Worm (Caenorhabditis elegans): Measurements from ENCODE around the gene igeg-2.

The igeg-2 gene

DNA sequence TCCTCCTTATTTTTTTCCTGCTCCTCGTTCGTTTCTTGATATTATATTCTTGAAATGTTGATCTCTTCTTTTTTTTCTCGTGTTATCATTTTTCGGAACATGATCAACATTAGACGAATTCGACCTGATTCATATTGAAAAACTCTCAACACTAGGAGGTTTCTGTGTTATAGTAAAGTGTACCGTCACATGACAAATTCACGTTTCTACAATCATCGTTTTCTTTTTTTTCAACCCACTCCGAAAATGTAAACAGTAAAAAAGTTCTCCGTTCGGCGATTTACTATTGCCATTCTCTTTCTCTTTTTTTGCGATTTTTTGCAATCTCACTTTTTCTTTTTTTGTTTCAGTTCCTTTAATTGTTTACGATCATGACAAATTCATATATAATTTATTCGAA, 25.0 kb upstream of the igeg-2 start:
- TF ChIP-seq ref-1 (GFP tag; conservative IDR thresholded peaks at IDR 0.05) (no peak), ztf-23 (GFP tag; IDR thresholded peaks at IDR 0.05) (no peak), cog-1 (tag; optimal IDR thresholded peaks at IDR 0.05) (no peak), T22C8.4 (GFP tag; IDR thresholded peaks at IDR 0.05) (no peak), flt-1 (GFP tag; IDR thresholded peaks at IDR 0.05) (no peak), klf-2 (GFP tag; conservative IDR thresholded peaks at IDR 0.05) (no peak), ztf-29 (GFP tag; IDR thresholded peaks at IDR 0.05) (no peak), tab-1 (GFP tag; IDR thresholded peaks at IDR 0.05) (no peak), med-1 (GFP tag; optimal IDR thresholded peaks at IDR 0.05; ENCODE audit: insufficient read depth) (no peak)

DNA sequence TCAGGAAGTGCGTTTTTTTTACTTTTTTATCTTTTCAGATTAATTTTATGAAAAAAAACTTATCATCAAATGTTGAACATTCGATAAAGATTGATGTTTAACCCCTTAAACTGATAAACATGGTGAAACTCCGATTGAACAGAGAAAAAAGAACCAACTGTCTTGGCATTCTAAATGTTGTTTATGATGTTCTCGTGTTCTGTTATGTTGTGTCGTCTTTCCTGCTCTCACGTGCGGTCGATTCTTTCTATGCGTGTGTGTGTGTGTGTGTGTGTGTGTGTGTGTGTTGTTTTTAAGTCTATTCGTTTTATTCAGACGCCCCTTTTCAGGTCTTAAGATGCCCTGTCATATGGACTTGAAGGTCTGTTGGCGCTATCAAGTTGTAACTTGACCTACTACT, 23.2 kb upstream of the igeg-2 start:
- no peak for TF ChIP-seq cog-1 (tag; optimal IDR thresholded peaks at IDR 0.05)
- no peak for TF ChIP-seq med-1 (GFP tag; optimal IDR thresholded peaks at IDR 0.05; ENCODE audit: insufficient read depth)
- no peak for TF ChIP-seq flt-1 (GFP tag; IDR thresholded peaks at IDR 0.05)
- no peak for TF ChIP-seq ref-1 (GFP tag; conservative IDR thresholded peaks at IDR 0.05)
- no peak for TF ChIP-seq T22C8.4 (GFP tag; IDR thresholded peaks at IDR 0.05)
- TF ChIP-seq ztf-23 (GFP tag; IDR thresholded peaks at IDR 0.05) = no peak
- no peak for TF ChIP-seq klf-2 (GFP tag; conservative IDR thresholded peaks at IDR 0.05)
- no peak for TF ChIP-seq tab-1 (GFP tag; IDR thresholded peaks at IDR 0.05)
- no peak for TF ChIP-seq ztf-29 (GFP tag; IDR thresholded peaks at IDR 0.05)

- TF ChIP-seq ztf-23 (GFP tag; IDR thresholded peaks at IDR 0.05) (no peak), T22C8.4 (GFP tag; IDR thresholded peaks at IDR 0.05) (no peak), ref-1 (GFP tag; conservative IDR thresholded peaks at IDR 0.05) (no peak), cog-1 (tag; optimal IDR thresholded peaks at IDR 0.05) (no peak), klf-2 (GFP tag; conservative IDR thresholded peaks at IDR 0.05) (no peak), tab-1 (GFP tag; IDR thresholded peaks at IDR 0.05) (no peak), ztf-29 (GFP tag; IDR thresholded peaks at IDR 0.05) (no peak), med-1 (GFP tag; optimal IDR thresholded peaks at IDR 0.05; ENCODE audit: insufficient read depth) (no peak), flt-1 (GFP tag; IDR thresholded peaks at IDR 0.05) (no peak)
These were observed 22.4 kb upstream of the igeg-2 start for ce11 chrX:11468814-11469213.

DNA sequence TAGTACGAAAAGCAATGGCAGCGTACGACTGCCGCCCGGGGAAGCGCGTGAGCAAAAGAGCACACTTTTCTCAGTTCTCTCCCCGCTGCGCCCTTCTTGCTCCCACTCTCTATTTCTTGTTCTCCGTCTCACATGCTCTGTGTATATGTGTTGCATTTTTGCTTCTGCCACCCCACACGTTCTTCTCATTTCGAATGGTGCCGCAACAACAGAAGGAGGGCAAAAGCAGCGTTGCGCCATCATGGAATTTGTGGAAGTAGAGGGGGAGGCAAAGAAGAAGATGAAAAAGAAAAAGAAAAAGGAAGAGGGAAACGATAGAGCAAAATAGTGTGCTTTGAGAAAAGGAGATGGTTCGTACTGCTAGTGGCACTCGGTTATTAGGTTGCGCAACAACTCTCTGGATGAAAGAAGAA, 20.9 kb upstream of the igeg-2 start:
- TF ChIP-seq cog-1 (tag; optimal IDR thresholded peaks at IDR 0.05) (peak; percentile 53), T22C8.4 (GFP tag; IDR thresholded peaks at IDR 0.05) (no peak)

- TF ChIP-seq T22C8.4 (GFP tag; IDR thresholded peaks at IDR 0.05) (no peak), ztf-29 (GFP tag; IDR thresholded peaks at IDR 0.05) (no peak), cog-1 (tag; optimal IDR thresholded peaks at IDR 0.05) (no peak), flt-1 (GFP tag; IDR thresholded peaks at IDR 0.05) (no peak), med-1 (GFP tag; optimal IDR thresholded peaks at IDR 0.05; ENCODE audit: insufficient read depth) (no peak), tab-1 (GFP tag; IDR thresholded peaks at IDR 0.05) (no peak), ref-1 (GFP tag; conservative IDR thresholded peaks at IDR 0.05) (no peak), ztf-23 (GFP tag; IDR thresholded peaks at IDR 0.05) (no peak), klf-2 (GFP tag; conservative IDR thresholded peaks at IDR 0.05) (no peak)
These were observed 20.2 kb upstream of the igeg-2 start for ce11 chrX:11466444-11467319.

DNA sequence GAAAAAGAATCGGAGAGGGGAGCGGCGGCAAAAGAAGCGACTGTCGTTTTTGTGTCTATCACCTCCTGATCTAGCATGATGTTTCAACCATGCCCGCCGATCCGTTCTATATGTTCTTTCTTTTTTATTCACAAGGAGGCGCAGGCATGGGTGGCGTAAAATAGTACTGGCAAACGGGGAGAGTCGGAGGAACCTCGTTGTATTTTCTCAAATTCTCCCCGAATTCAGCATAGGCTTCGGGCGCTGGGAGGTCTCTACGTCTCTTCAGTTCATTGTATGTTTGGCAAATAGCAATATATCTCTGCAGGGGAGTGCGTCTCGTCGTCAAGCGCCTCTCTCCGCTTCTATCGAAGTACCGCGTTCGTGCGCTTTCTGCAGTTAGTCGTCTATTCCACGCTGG, 18.8 kb upstream of the igeg-2 start, which contains the start of gene lin-14:
TSS of gene lin-14 (plus strand) at position 346 of the 400 bp plus-strand sequence.
- TF ChIP-seq flt-1 (GFP tag; IDR thresholded peaks at IDR 0.05) (no peak), T22C8.4 (GFP tag; IDR thresholded peaks at IDR 0.05) (no peak), ztf-29 (GFP tag; IDR thresholded peaks at IDR 0.05) (no peak), cog-1 (tag; optimal IDR thresholded peaks at IDR 0.05) (no peak), med-1 (GFP tag; optimal IDR thresholded peaks at IDR 0.05; ENCODE audit: insufficient read depth) (no peak), ztf-23 (GFP tag; IDR thresholded peaks at IDR 0.05) (no peak), klf-2 (GFP tag; conservative IDR thresholded peaks at IDR 0.05) (no peak), ref-1 (GFP tag; conservative IDR thresholded peaks at IDR 0.05) (no peak), tab-1 (GFP tag; IDR thresholded peaks at IDR 0.05) (no peak)

ce11 chrX:11464271-11465103, 18.1 kb upstream of the igeg-2 start:
- TF ChIP-seq cog-1 (tag; optimal IDR thresholded peaks at IDR 0.05) (no peak), med-1 (GFP tag; optimal IDR thresholded peaks at IDR 0.05; ENCODE audit: insufficient read depth) (no peak), ref-1 (GFP tag; conservative IDR thresholded peaks at IDR 0.05) (no peak), ztf-29 (GFP tag; IDR thresholded peaks at IDR 0.05) (no peak), T22C8.4 (GFP tag; IDR thresholded peaks at IDR 0.05) (no peak), ztf-23 (GFP tag; IDR thresholded peaks at IDR 0.05) (no peak), tab-1 (GFP tag; IDR thresholded peaks at IDR 0.05) (no peak), klf-2 (GFP tag; conservative IDR thresholded peaks at IDR 0.05) (no peak), flt-1 (GFP tag; IDR thresholded peaks at IDR 0.05) (no peak)

- no peak for TF ChIP-seq klf-2 (GFP tag; conservative IDR thresholded peaks at IDR 0.05)
These were observed 17.1 kb upstream of the igeg-2 start for ce11 chrX:11463568-11463967.

ce11 chrX:11463005-11463404, 16.6 kb upstream of the igeg-2 start:
- TF ChIP-seq med-1 (GFP tag; optimal IDR thresholded peaks at IDR 0.05; ENCODE audit: insufficient read depth) (no peak), ref-1 (GFP tag; conservative IDR thresholded peaks at IDR 0.05) (no peak), ztf-29 (GFP tag; IDR thresholded peaks at IDR 0.05) (no peak), T22C8.4 (GFP tag; IDR thresholded peaks at IDR 0.05) (no peak), tab-1 (GFP tag; IDR thresholded peaks at IDR 0.05) (no peak), flt-1 (GFP tag; IDR thresholded peaks at IDR 0.05) (no peak), cog-1 (tag; optimal IDR thresholded peaks at IDR 0.05) (no peak), klf-2 (GFP tag; conservative IDR thresholded peaks at IDR 0.05) (no peak), ztf-23 (GFP tag; IDR thresholded peaks at IDR 0.05) (no peak)

Data from whole organism, midembryonic.